Worm (Caenorhabditis elegans): Measurements from ENCODE around the gene D1022.9.

DNA sequence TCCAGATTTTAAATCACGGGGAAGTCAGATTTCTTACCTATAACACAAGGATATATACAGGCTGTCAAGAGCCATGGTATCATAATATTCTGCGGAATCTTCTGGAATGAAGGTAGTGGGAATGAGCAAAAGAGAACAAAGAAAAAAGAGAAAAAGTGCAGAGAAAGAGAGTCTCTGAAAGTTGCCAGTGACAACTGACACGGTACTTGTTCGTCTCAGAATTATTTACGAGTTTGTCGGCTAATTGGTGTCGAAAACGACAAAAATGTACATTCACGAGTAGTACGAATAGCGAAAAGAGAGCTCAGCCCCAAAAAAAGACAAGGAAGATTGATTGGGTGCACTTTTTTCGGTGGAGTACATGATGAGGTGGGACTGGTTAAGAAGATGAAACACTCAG is 6.5 kb downstream of the D1022.9 start, which contains the start of gene cah-2:
- TF ChIP-seq aly-2 (tag; optimal IDR thresholded peaks at IDR 0.05) (no peak), hlh-30 (tag; optimal IDR thresholded peaks at IDR 0.05; ENCODE audit: insufficient read depth) (no peak), F49E8.2 (tag; optimal IDR thresholded peaks at IDR 0.05; ENCODE audit: borderline replicate concordance) (no peak), ctbp-1 (GFP tag; IDR thresholded peaks at IDR 0.05) (no peak), ztf-11 (tag; optimal IDR thresholded peaks at IDR 0.05) (no peak), zfp-3 (GFP tag; conservative IDR thresholded peaks at IDR 0.05) (no peak), zag-1 (tag; optimal IDR thresholded peaks at IDR 0.05) (no peak), ces-1 (GFP tag; optimal IDR thresholded peaks at IDR 0.05) (no peak)

Data from whole organism, L4 larva.